Worm (Caenorhabditis elegans): ENCODE results near the gene scyl-1.

DNA sequence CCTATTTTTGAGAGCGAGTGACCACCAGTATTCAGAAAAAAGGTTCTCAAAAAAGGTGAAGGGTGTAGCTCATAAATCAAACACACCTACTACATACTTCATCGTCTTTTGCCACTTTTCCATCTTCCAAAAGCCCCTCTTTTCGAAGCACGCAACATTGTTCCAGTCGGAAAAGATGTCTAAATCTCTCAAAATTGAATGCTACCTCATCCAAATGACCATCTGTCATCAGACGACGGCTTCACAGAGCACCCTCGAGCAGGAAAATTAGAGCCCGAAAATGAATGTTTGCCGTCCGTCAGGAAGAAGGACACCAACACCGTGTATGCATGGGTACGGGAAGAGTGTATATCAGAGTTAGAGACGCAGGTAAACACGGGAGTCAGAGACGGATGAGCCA is 20.0 kb downstream of the scyl-1 start:
- no peak for TF ChIP-seq ama-1 (optimal IDR thresholded peaks at IDR 0.05)
- TF ChIP-seq hmg-4 (GFP tag; optimal IDR thresholded peaks at IDR 0.05) = no peak
- no peak for TF ChIP-seq ceh-36 (tag; optimal IDR thresholded peaks at IDR 0.05)
- TF ChIP-seq tra-4 (tag; optimal IDR thresholded peaks at IDR 0.05) = no peak
- TF ChIP-seq flt-1 (GFP tag; IDR thresholded peaks at IDR 0.05) = no peak
- TF ChIP-seq scrt-1 (GFP tag; IDR thresholded peaks at IDR 0.05) = no peak
- no peak for TF ChIP-seq tbx-37 (GFP tag; conservative IDR thresholded peaks at IDR 0.05)
- TF ChIP-seq ets-7 (tag; optimal IDR thresholded peaks at IDR 0.05) = no peak
- no peak for TF ChIP-seq F13C5.2 (tag; optimal IDR thresholded peaks at IDR 0.05)
